Fruit fly (Drosophila melanogaster) whole organism, embryonic: ENCODE measurements around the gene iav.

Experiments
- B-H1 ChIP-seq: fragments of 200-800 bp; sonication (Bioruptor generic); IDR thresholded peaks from 3 replicates; pipeline ENCODE4 v1.3.6; 2022; ENCODE audit warnings: missing biosample characterization, missing genetic modification characterization
- Bteb2 ChIP-seq: fragments of 200-800 bp; sonication (Bioruptor generic); optimal IDR thresholded peaks from 2 replicates; lab custom pipeline; 2016; ENCODE audit warnings: missing biosample characterization, missing genetic modification characterization
- CG10979 ChIP-seq: fragments of 200-800 bp; sonication (Bioruptor generic); optimal IDR thresholded peaks from 2 replicates; lab custom pipeline; 2018; ENCODE audit warnings: missing biosample characterization, mild to moderate bottlenecking, missing genetic modification characterization, moderate library complexity
- CG12942 ChIP-seq: fragments of 200-800 bp; sonication (Bioruptor generic); optimal IDR thresholded peaks from 3 replicates; lab custom pipeline; 2016; ENCODE audit warnings: missing biosample characterization, missing genetic modification characterization
- CG13123 ChIP-seq: fragments of 200-800 bp; sonication (Bioruptor generic); optimal IDR thresholded peaks from 2 replicates; lab custom pipeline; 2016; ENCODE audit warnings: missing biosample characterization, missing genetic modification characterization
- CG17186 ChIP-seq: fragments of 200-800 bp; sonication (Bioruptor generic); optimal IDR thresholded peaks from 3 replicates; lab custom pipeline; 2017; ENCODE audit warnings: missing biosample characterization, missing genetic modification reagents, missing genetic modification characterization
- CG17568 ChIP-seq: fragments of 200-800 bp; sonication (Bioruptor generic); optimal IDR thresholded peaks from 2 replicates; lab custom pipeline; 2018; ENCODE audit warnings: missing biosample characterization, mild to moderate bottlenecking, missing genetic modification characterization, moderate library complexity
- CG2129 ChIP-seq: fragments of 200-800 bp; sonication (Bioruptor generic); IDR thresholded peaks from 2 replicates; pipeline ENCODE4 v1.3.6; 2022; ENCODE audit warnings: missing biosample characterization, missing genetic modification characterization; ENCODE audit not compliant: partially characterized antibody
- CG3065 ChIP-seq: fragments of 200-800 bp; sonication (Bioruptor generic); optimal IDR thresholded peaks from 2 replicates; lab custom pipeline; 2016; ENCODE audit warnings: missing biosample characterization, missing genetic modification characterization
- CG31441 ChIP-seq: fragments of 200-800 bp; sonication (Bioruptor generic); IDR thresholded peaks from 2 replicates; pipeline ENCODE4 v1.3.6; 2022; ENCODE audit warnings: missing biosample characterization, missing genetic modification characterization
- CG33557 ChIP-seq: fragments of 200-800 bp; sonication (Bioruptor generic); optimal IDR thresholded peaks from 2 replicates; lab custom pipeline; 2019; ENCODE audit warnings: missing biosample characterization, mild to moderate bottlenecking, missing genetic modification characterization, moderate library complexity
- CG5180 ChIP-seq: fragments of 200-800 bp; sonication (Bioruptor generic); optimal IDR thresholded peaks from 3 replicates; lab custom pipeline; 2017; ENCODE audit warnings: missing biosample characterization, missing genetic modification characterization, mild to moderate bottlenecking, moderate library complexity, missing genetic modification reagents
- CG6654 ChIP-seq: fragments of 200-800 bp; sonication (Bioruptor generic); optimal IDR thresholded peaks from 2 replicates; lab custom pipeline; 2017; ENCODE audit warnings: missing biosample characterization, mild to moderate bottlenecking, missing genetic modification characterization
- CG6813 ChIP-seq: fragments of 200-800 bp; sonication (Bioruptor generic); optimal IDR thresholded peaks from 2 replicates; lab custom pipeline; 2017; ENCODE audit warnings: missing biosample characterization, missing genetic modification characterization, mild to moderate bottlenecking, moderate library complexity, missing genetic modification reagents
- CG8944 ChIP-seq: fragments of 200-800 bp; sonication (Bioruptor generic); optimal IDR thresholded peaks from 3 replicates; lab custom pipeline; 2016; ENCODE audit warnings: missing biosample characterization, missing genetic modification characterization
- Eip74EF ChIP-seq, 2 experiments: fragments of 200-800 bp in 1 of 2; fragments of >200 bp in 1 of 2; sonication (Bioruptor generic) in 1 of 2; optimal IDR thresholded peaks; 2 replicates each; lab custom pipeline; 2017 to 2019; ENCODE audit warnings: missing biosample characterization in 2 of 2, missing genetic modification characterization in 2 of 2, mild to moderate bottlenecking in 1 of 2, moderate library complexity in 1 of 2
- Elba2 ChIP-seq: fragments of 200-800 bp; sonication (Bioruptor generic); optimal IDR thresholded peaks from 3 replicates; lab custom pipeline; 2016; ENCODE audit warnings: missing biosample characterization, missing genetic modification characterization
- Ets97D ChIP-seq: fragments of 200-800 bp; sonication (Bioruptor generic); optimal IDR thresholded peaks from 3 replicates; lab custom pipeline; 2016; ENCODE audit warnings: missing biosample characterization, missing genetic modification characterization
- H2.0 ChIP-seq: fragments of 200-800 bp; sonication (Bioruptor generic); IDR thresholded peaks from 2 replicates; pipeline ENCODE4 v1.3.6; 2022; ENCODE audit warnings: missing biosample characterization, missing genetic modification characterization
- HLH54F ChIP-seq: fragments of 200-800 bp; sonication (Bioruptor generic); optimal IDR thresholded peaks from 3 replicates; lab custom pipeline; 2016; ENCODE audit warnings: missing biosample characterization, missing genetic modification characterization
- Jarid2 ChIP-seq: fragments of 200-800 bp; sonication (Bioruptor generic); optimal IDR thresholded peaks from 3 replicates; lab custom pipeline; 2017; ENCODE audit warnings: mild to moderate bottlenecking, missing biosample characterization, missing genetic modification reagents, missing genetic modification characterization
- Neu2 ChIP-seq: fragments of 200-800 bp; sonication (Bioruptor generic); optimal IDR thresholded peaks from 3 replicates; lab custom pipeline; 2016; ENCODE audit warnings: missing biosample characterization, missing genetic modification characterization, borderline replicate concordance
- PHDP ChIP-seq: fragments of 200-800 bp; sonication (Bioruptor generic); optimal IDR thresholded peaks from 3 replicates; lab custom pipeline; 2018; ENCODE audit warnings: missing biosample characterization, mild to moderate bottlenecking, missing genetic modification characterization, moderate library complexity
- Sry-β ChIP-seq: fragments of 200-800 bp; sonication (Bioruptor generic); optimal IDR thresholded peaks from 2 replicates; lab custom pipeline; 2018; ENCODE audit warnings: missing biosample characterization, mild to moderate bottlenecking, missing genetic modification characterization, moderate library complexity
- Ssrp ChIP-seq: fragments of 200-800 bp; sonication (Bioruptor generic); optimal IDR thresholded peaks from 2 replicates; lab custom pipeline; 2018; ENCODE audit warnings: missing biosample characterization, mild to moderate bottlenecking, missing genetic modification characterization, moderate library complexity
- Stat92E ChIP-seq, 3 experiments: fragments of >200 bp in 2 of 3; fragments of 200-800 bp in 1 of 3; sonication (Bioruptor generic) in 1 of 3; optimal IDR thresholded peaks; 2 replicates each; lab custom pipeline; 2017 to 2019; ENCODE audit warnings: missing biosample characterization in 3 of 3, missing genetic modification characterization in 3 of 3, mild to moderate bottlenecking in 1 of 3, moderate library complexity in 1 of 3
- YL-1 ChIP-seq: fragments of 200-800 bp; sonication (Bioruptor generic); optimal IDR thresholded peaks from 3 replicates; lab custom pipeline; 2017; ENCODE audit warnings: missing biosample characterization, mild to moderate bottlenecking, missing genetic modification characterization
- az2 ChIP-seq: fragments of 200-800 bp; sonication (Bioruptor generic); optimal IDR thresholded peaks from 3 replicates; lab custom pipeline; 2016; ENCODE audit warnings: missing biosample characterization, missing genetic modification characterization
- bowl ChIP-seq: fragments of 200-800 bp; sonication (Bioruptor generic); IDR thresholded peaks from 2 replicates; pipeline ENCODE4 v1.3.6; 2022; ENCODE audit warnings: missing biosample characterization, missing genetic modification characterization
- cato ChIP-seq: fragments of 200-800 bp; sonication (Bioruptor generic); optimal IDR thresholded peaks from 2 replicates; lab custom pipeline; 2016; ENCODE audit warnings: missing biosample characterization, missing genetic modification characterization, borderline replicate concordance
- da ChIP-seq: fragments of 200-800 bp; sonication (Bioruptor generic); optimal IDR thresholded peaks from 2 replicates; lab custom pipeline; 2016; ENCODE audit warnings: missing biosample characterization, missing genetic modification characterization
- ftz-f1 ChIP-seq: fragments of 200-800 bp; sonication (Bioruptor generic); optimal IDR thresholded peaks from 2 replicates; lab custom pipeline; 2016; ENCODE audit warnings: missing biosample characterization, missing genetic modification characterization
- fu2 ChIP-seq: fragments of 200-800 bp; sonication (Bioruptor generic); optimal IDR thresholded peaks from 2 replicates; lab custom pipeline; 2016; ENCODE audit warnings: missing biosample characterization, missing genetic modification characterization
- gcm ChIP-seq: fragments of 200-800 bp; sonication (Bioruptor generic); optimal IDR thresholded peaks from 2 replicates; lab custom pipeline; 2019; ENCODE audit warnings: missing biosample characterization, mild to moderate bottlenecking, missing genetic modification characterization, moderate library complexity
- grau ChIP-seq: fragments of 200-800 bp; optimal IDR thresholded peaks from 3 replicates; lab custom pipeline; 2019; ENCODE audit warnings: missing biosample characterization, mild to moderate bottlenecking, missing genetic modification characterization, moderate library complexity
- gt ChIP-seq: fragments of 200-800 bp; sonication (Bioruptor generic); IDR thresholded peaks from 2 replicates; pipeline ENCODE4 v1.3.6; 2022; ENCODE audit warnings: missing biosample characterization, missing genetic modification characterization
- maf-S ChIP-seq: fragments of 200-800 bp; sonication (Bioruptor generic); optimal IDR thresholded peaks from 2 replicates; lab custom pipeline; 2016; ENCODE audit warnings: missing biosample characterization, missing genetic modification characterization
- p53 ChIP-seq: fragments of 200-800 bp; sonication (Bioruptor generic); optimal IDR thresholded peaks from 2 replicates; lab custom pipeline; 2016; ENCODE audit warnings: missing biosample characterization, missing genetic modification characterization
- pum ChIP-seq: fragments of 200-800 bp; sonication (Bioruptor generic); optimal IDR thresholded peaks from 2 replicates; lab custom pipeline; 2016; ENCODE audit warnings: missing biosample characterization, missing genetic modification characterization
- ranshi ChIP-seq: fragments of 200-800 bp; sonication (Bioruptor generic); IDR thresholded peaks from 2 replicates; pipeline ENCODE4 v1.3.6; 2022; ENCODE audit warnings: missing biosample characterization, missing genetic modification characterization
- row ChIP-seq: fragments of 200-800 bp; sonication (Bioruptor generic); IDR thresholded peaks from 3 replicates; pipeline ENCODE4 v1.3.6; 2022; ENCODE audit warnings: missing biosample characterization, missing genetic modification characterization
- sc ChIP-seq, 3 experiments: fragments of >200 bp in 2 of 3; fragments of 200-800 bp in 1 of 3; sonication (Bioruptor generic) in 1 of 3; optimal IDR thresholded peaks; 2 replicates in 2 of 3; 3 replicates in 1 of 3; lab custom pipeline; 2017; ENCODE audit warnings: mild to moderate bottlenecking in 1 of 3, missing biosample characterization in 1 of 3, missing genetic modification characterization in 1 of 3, missing genetic modification reagents in 1 of 3
- sens ChIP-seq: fragments of 200-800 bp; sonication (Bioruptor generic); peaks from one replicate; lab custom pipeline; 2016; ENCODE audit warnings: missing biosample characterization, missing genetic modification characterization
- sens-2 ChIP-seq: fragments of 200-800 bp; sonication (Bioruptor generic); IDR thresholded peaks from 2 replicates; pipeline ENCODE4 v1.3.6; 2022; ENCODE audit warnings: missing biosample characterization, missing genetic modification characterization
- sisA ChIP-seq: fragments of 200-800 bp; sonication (Bioruptor generic); IDR thresholded peaks from 2 replicates; pipeline ENCODE4 v1.3.6; 2022; ENCODE audit warnings: missing biosample characterization, missing genetic modification characterization
- tx ChIP-seq: fragments of 200-800 bp; sonication (Bioruptor generic); optimal IDR thresholded peaks from 2 replicates; lab custom pipeline; 2016; ENCODE audit warnings: missing biosample characterization, missing genetic modification characterization
- zen ChIP-seq: fragments of 200-800 bp; sonication (Bioruptor generic); optimal IDR thresholded peaks from 3 replicates; lab custom pipeline; 2018; ENCODE audit warnings: missing biosample characterization, mild to moderate bottlenecking, missing genetic modification characterization, moderate library complexity
- zf30C ChIP-seq: fragments of 200-800 bp; sonication (Bioruptor generic); optimal IDR thresholded peaks from 3 replicates; lab custom pipeline; 2018; ENCODE audit warnings: missing biosample characterization, mild to moderate bottlenecking, missing genetic modification characterization

Gene iav

DNA sequence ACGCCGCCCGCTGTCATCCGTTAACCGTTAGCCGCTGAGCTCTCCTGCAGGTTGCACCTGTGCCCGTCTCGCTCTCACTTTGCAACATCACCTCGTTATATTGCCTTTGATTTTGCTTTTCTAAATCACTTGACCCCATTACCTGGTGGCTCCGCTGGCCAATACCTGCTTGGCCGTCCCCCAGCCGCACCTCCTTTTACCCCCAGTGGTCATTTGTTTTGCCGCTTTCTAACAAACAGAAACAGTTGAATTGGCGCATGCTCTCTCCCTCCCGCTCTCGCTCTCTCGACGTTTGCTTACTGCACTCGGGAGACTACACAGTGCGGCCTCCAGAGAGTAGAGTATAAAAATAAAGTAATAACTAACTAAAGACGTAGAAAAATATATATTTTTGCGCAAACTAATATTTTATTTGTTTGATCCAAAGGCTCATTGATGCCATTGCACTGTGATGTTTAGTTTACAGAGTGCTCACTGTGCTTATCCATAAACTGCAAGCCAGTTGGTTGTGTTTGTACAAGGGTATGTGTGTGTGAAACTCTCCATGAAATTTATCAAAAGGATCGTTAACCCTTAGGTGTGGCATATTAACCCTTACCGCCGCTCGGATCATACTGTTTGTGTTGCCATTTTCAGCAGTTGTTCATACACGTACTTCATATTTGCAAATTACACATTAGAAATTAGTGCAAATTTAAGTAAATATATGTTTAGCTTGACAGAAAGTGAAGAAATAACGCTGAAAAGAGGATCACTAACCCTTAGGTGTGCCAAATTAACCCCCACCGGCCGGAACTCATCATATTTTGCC is 9.1 kb upstream of the iav start (continued):
- no peak for TF ChIP-seq maf-S (GFP tag; lab: Kevin White, UChicago)
- peak; percentile 5 for TF ChIP-seq da
- no peak for TF ChIP-seq CG2129 (GFP tag; lab: Robert Waterston, UW)
- peak; percentile 58 for TF ChIP-seq zen
- peak; percentile 12 for TF ChIP-seq Elba2 (GFP tag; lab: Kevin White, UChicago)
- no peak for TF ChIP-seq YL-1
- no peak; the same call in 1 of the 2 replicates for TF ChIP-seq CG31441 (GFP tag; lab: Robert Waterston, UW)
- TF ChIP-seq CG6654 (GFP tag; lab: Kevin White, UChicago): peak; percentile 3
- peak; percentile 16 for TF ChIP-seq CG17186 (GFP tag; lab: Kevin White, UChicago)
- peak; percentile 91 for TF ChIP-seq row
- peak; percentile 87 for TF ChIP-seq H2.0 (GFP tag; lab: Robert Waterston, UW)
- peak; percentile 7 for TF ChIP-seq CG3065 (GFP tag; lab: Kevin White, UChicago)
- peak; percentile 41 for TF ChIP-seq Ets97D (GFP tag; lab: Kevin White, UChicago)
- TF ChIP-seq Stat92E (GFP tag; optimal IDR thresholded peaks at IDR 0.05; lab: Kevin White, UChicago): no peak
- peak; percentile 30 for TF ChIP-seq cato (GFP tag; lab: Kevin White, UChicago)
- no peak for TF ChIP-seq fu2 (GFP tag; lab: Kevin White, UChicago)
- TF ChIP-seq az2 (GFP tag; lab: Kevin White, UChicago): peak; percentile 87
- TF ChIP-seq CG13123: peak; percentile 38
- peak; percentile 43 for TF ChIP-seq CG8944 (GFP tag; lab: Kevin White, UChicago)
- TF ChIP-seq Neu2: no peak
- TF ChIP-seq Sry-β (GFP tag; lab: Kevin White, UChicago): no peak
- no peak for TF ChIP-seq ftz-f1 (GFP tag; lab: Kevin White, UChicago)
- TF ChIP-seq Ssrp (tag; lab: Kevin White, UChicago): peak; percentile 60
- TF ChIP-seq sens (GFP tag; lab: Kevin White, UChicago): peak; percentile 98
- TF ChIP-seq p53: no peak
- TF ChIP-seq zf30C (GFP tag; lab: Kevin White, UChicago): no peak
- peak; percentile 75 for TF ChIP-seq Bteb2
- TF ChIP-seq sc (optimal IDR thresholded peaks at IDR 0.05; lab: Kevin White, UChicago): no peak
- TF ChIP-seq sc (GFP tag; optimal IDR thresholded peaks at IDR 0.05; lab: Kevin White, UChicago): no peak
- TF ChIP-seq CG33557: peak; percentile 45
- peak; percentile 54 for TF ChIP-seq CG12942 (GFP tag; lab: Kevin White, UChicago)
- TF ChIP-seq Jarid2 (GFP tag; lab: Kevin White, UChicago): peak; percentile 16
- peak; percentile 56 for TF ChIP-seq pum
- peak; percentile 86 for TF ChIP-seq sens-2 (GFP tag; lab: Robert Waterston, UW)
- no peak for TF ChIP-seq gcm (GFP tag; lab: Kevin White, UChicago)
- TF ChIP-seq CG10979: peak; percentile 68
- TF ChIP-seq sisA (GFP tag; lab: Robert Waterston, UW): peak; percentile 89
- peak; percentile 70 for TF ChIP-seq HLH54F
- TF ChIP-seq ranshi (GFP tag; lab: Robert Waterston, UW): peak; percentile 89
- TF ChIP-seq B-H1: peak; percentile 84
- TF ChIP-seq Eip74EF (GFP tag; optimal IDR thresholded peaks at IDR 0.05; lab: Kevin White, UChicago): no peak
- peak; percentile 42 for TF ChIP-seq tx (GFP tag; lab: Kevin White, UChicago)
- TF ChIP-seq gt (GFP tag; lab: Robert Waterston, UW): no peak; the same call in 1 of the 2 replicates
- TF ChIP-seq bowl: peak; percentile 61; the same call in 1 of the 2 replicates
- peak; percentile 39 for TF ChIP-seq CG5180 (GFP tag; lab: Kevin White, UChicago)
- peak; percentile 29 for TF ChIP-seq CG6813 (GFP tag; lab: Kevin White, UChicago)
- TF ChIP-seq CG17568: no peak
- TF ChIP-seq PHDP (tag; lab: Kevin White, UChicago): peak; percentile 69
- TF ChIP-seq grau (tag; lab: Kevin White, UChicago): peak; percentile 98
